Worm (Caenorhabditis elegans): ENCODE measurements around the gene str-115.

ce11 chrV:11271051-11271450, 2.2 kb downstream of the str-115 start, which contains the start of gene clec-222:
- no peak for TF ChIP-seq bed-2 (GFP tag; IDR thresholded peaks at IDR 0.05)
- TF ChIP-seq ztf-28 (GFP tag; IDR thresholded peaks at IDR 0.05), result no peak
- TF ChIP-seq ZK185.1 (tag; optimal IDR thresholded peaks at IDR 0.05; ENCODE audit: poor library complexity, severe bottlenecking), result no peak
- TF ChIP-seq sdz-38 (tag; optimal IDR thresholded peaks at IDR 0.05), result no peak
- no peak for TF ChIP-seq F39B2.1 (GFP tag; IDR thresholded peaks at IDR 0.05)
- no peak for TF ChIP-seq T26A5.8 (tag; optimal IDR thresholded peaks at IDR 0.05)
- TF ChIP-seq ama-1 (optimal IDR thresholded peaks at IDR 0.05), result no peak
- no peak for TF ChIP-seq ama-1 (GFP tag; optimal IDR thresholded peaks at IDR 0.05)
- TF ChIP-seq attf-5 (GFP tag; optimal IDR thresholded peaks at IDR 0.05), result no peak
- TF ChIP-seq B0035.1 (tag; optimal IDR thresholded peaks at IDR 0.05), result no peak

Measured in whole organism, young adult.